Worm (Caenorhabditis elegans) whole organism, young adult: ENCODE data around the gene F07F6.7.
A peak's percentile ranks its signal among the peaks of the same experiment; 100 is the strongest.

Experiments
- B0261.1 ChIP-seq: sonication (generic microtip); optimal IDR thresholded peaks from 2 replicates; lab custom pipeline; 2016; ENCODE audit warnings: mild to moderate bottlenecking, missing genetic modification characterization, moderate library complexity, missing compliant biosample characterization
- B0336.3 ChIP-seq: fragments of 200-800 bp; sonication (Bioruptor generic); IDR thresholded peaks from 2 replicates; pipeline ENCODE4 v1.3.6; 2022; ENCODE audit warnings: missing genetic modification characterization, missing compliant biosample characterization
- D2030.7 ChIP-seq: fragments of 200-800 bp; sonication (Bioruptor generic); IDR thresholded peaks from 2 replicates; pipeline ENCODE4 v1.3.6; 2022; ENCODE audit warnings: missing genetic modification reagents, missing genetic modification characterization, missing compliant biosample characterization
- F22D6.2 ChIP-seq: sonication (generic microtip); optimal IDR thresholded peaks from 2 replicates; lab custom pipeline; 2016; ENCODE audit warnings: mild to moderate bottlenecking, missing genetic modification characterization, missing compliant biosample characterization
- F33H1.4 ChIP-seq: fragments of 200-800 bp; sonication (Bioruptor generic); IDR thresholded peaks from 2 replicates; pipeline ENCODE4 v1.3.6; 2022; ENCODE audit warnings: missing genetic modification reagents, missing genetic modification characterization, missing compliant biosample characterization
- F37B4.10 ChIP-seq: fragments of 200-800 bp; sonication (Bioruptor generic); IDR thresholded peaks from 2 replicates; pipeline ENCODE4 v1.3.6; 2022; ENCODE audit warnings: missing genetic modification characterization, missing compliant biosample characterization
- F49E8.2 ChIP-seq: sonication (generic microtip); optimal IDR thresholded peaks from 3 replicates; lab custom pipeline; 2017; ENCODE audit warnings: missing genetic modification characterization, mild to moderate bottlenecking, missing compliant biosample characterization, antibody characterized with exemption, moderate library complexity; ENCODE audit not compliant: insufficient read depth
- F55B11.4 ChIP-seq: sonication (generic microtip); optimal IDR thresholded peaks from 2 replicates; lab custom pipeline; 2016; ENCODE audit warnings: missing compliant biosample characterization, missing genetic modification characterization, borderline replicate concordance; ENCODE audit not compliant: insufficient read depth
- K12H6.12 ChIP-seq: fragments of 200-800 bp; sonication (Bioruptor generic); optimal IDR thresholded peaks from 2 replicates; lab custom pipeline; 2018; ENCODE audit warnings: mild to moderate bottlenecking, missing genetic modification characterization, missing compliant biosample characterization
- T07F8.4 ChIP-seq: sonication (generic microtip); optimal IDR thresholded peaks from 2 replicates; lab custom pipeline; 2016; ENCODE audit warnings: mild to moderate bottlenecking, missing genetic modification characterization, moderate library complexity, missing compliant biosample characterization
- Y53G8AR.9 ChIP-seq: fragments of 200-800 bp; sonication (Bioruptor generic); conservative IDR thresholded peaks from 2 replicates; pipeline ENCODE4 v1.3.6; 2022; ENCODE audit warnings: missing genetic modification reagents, missing genetic modification characterization, missing compliant biosample characterization
- Y79H2A.3 ChIP-seq: fragments of 200-800 bp; sonication (Bioruptor generic); conservative IDR thresholded peaks from 2 replicates; pipeline ENCODE4 v1.3.6; 2022; ENCODE audit warnings: missing genetic modification reagents, missing genetic modification characterization, missing compliant biosample characterization
- ama-1 ChIP-seq, 3 experiments: fragments of 150-350 bp in 1 of 3; sonication (generic microtip) in 2 of 3; optimal IDR thresholded peaks; 2 replicates each; lab custom pipeline; 2014 to 2018; ENCODE audit warnings: missing biosample characterization in 2 of 3, missing genetic modification characterization in 2 of 3, missing genetic modification reagents in 2 of 3
- atf-7 ChIP-seq: sonication (generic microtip); optimal IDR thresholded peaks from 2 replicates; lab custom pipeline; 2017; ENCODE audit warnings: mild to moderate bottlenecking, missing genetic modification characterization, missing compliant biosample characterization
- attf-3 ChIP-seq: fragments of 200-800 bp; sonication (Bioruptor generic); conservative IDR thresholded peaks from 2 replicates; pipeline ENCODE4 v1.3.6; 2022; ENCODE audit warnings: missing genetic modification reagents, missing genetic modification characterization, missing compliant biosample characterization
- bed-1 ChIP-seq: fragments of 200-800 bp; sonication (Bioruptor generic); IDR thresholded peaks from 2 replicates; pipeline ENCODE4 v1.3.6; 2022; ENCODE audit warnings: missing genetic modification reagents, missing genetic modification characterization, missing compliant biosample characterization
- cebp-1 ChIP-seq, 2 experiments: fragments of 200-800 bp in 1 of 2; sonication (Bioruptor generic) in 1 of 2; sonication (generic microtip) in 1 of 2; IDR thresholded peaks in 1 of 2; optimal IDR thresholded peaks in 1 of 2; 2 replicates each; pipeline versions ENCODE4 v1.3.6 to Lab custom; 2017 to 2022; ENCODE audit warnings: missing compliant biosample characterization in 2 of 2, missing genetic modification characterization in 2 of 2, mild to moderate bottlenecking in 1 of 2, missing genetic modification reagents in 1 of 2, moderate library complexity in 1 of 2
- cebp-2 ChIP-seq: fragments of 200-800 bp; sonication (Bioruptor generic); IDR thresholded peaks from 2 replicates; pipeline ENCODE4 v1.3.6; 2022; ENCODE audit warnings: missing genetic modification characterization, missing compliant biosample characterization
- ceh-40 ChIP-seq: fragments of 200-800 bp; sonication (Bioruptor generic); IDR thresholded peaks from 2 replicates; pipeline ENCODE4 v1.3.6; 2022; ENCODE audit warnings: missing genetic modification characterization, missing compliant biosample characterization
- ceh-58 ChIP-seq: fragments of 200-800 bp; sonication (Bioruptor generic); IDR thresholded peaks from 2 replicates; pipeline ENCODE4 v1.3.6; 2022; ENCODE audit warnings: missing genetic modification characterization, missing compliant biosample characterization
- chd-7 ChIP-seq: sonication (generic microtip); optimal IDR thresholded peaks from 2 replicates; lab custom pipeline; 2016; ENCODE audit warnings: mild to moderate bottlenecking, missing genetic modification characterization, moderate library complexity, missing compliant biosample characterization
- dox-1 ChIP-seq: fragments of 200-800 bp; sonication (Bioruptor generic); IDR thresholded peaks from 2 replicates; pipeline ENCODE4 v1.3.6; 2022; ENCODE audit warnings: missing genetic modification reagents, missing genetic modification characterization, missing compliant biosample characterization
- egl-18 ChIP-seq: fragments of 200-800 bp; sonication (Bioruptor generic); IDR thresholded peaks from 2 replicates; pipeline ENCODE4 v1.3.6; 2022; ENCODE audit warnings: missing genetic modification reagents, missing genetic modification characterization, missing compliant biosample characterization
- egl-44 ChIP-seq: fragments of 200-800 bp; sonication (Bioruptor generic); IDR thresholded peaks from 2 replicates; pipeline ENCODE4 v1.3.6; 2022; ENCODE audit warnings: missing genetic modification reagents, missing genetic modification characterization, missing compliant biosample characterization
- ekl-4 ChIP-seq: fragments of 200-800 bp; sonication (Bioruptor generic); IDR thresholded peaks from 2 replicates; pipeline ENCODE4 v1.3.6; 2022; ENCODE audit warnings: missing genetic modification reagents, missing genetic modification characterization, missing compliant biosample characterization
- ets-4 ChIP-seq: fragments of 200-800 bp; sonication (Bioruptor generic); optimal IDR thresholded peaks from 2 replicates; lab custom pipeline; 2018; ENCODE audit warnings: mild to moderate bottlenecking, missing genetic modification characterization, missing compliant biosample characterization
- fkh-3 ChIP-seq: sonication (generic microtip); optimal IDR thresholded peaks from 2 replicates; lab custom pipeline; 2016; ENCODE audit warnings: mild to moderate bottlenecking, missing genetic modification characterization, missing compliant biosample characterization
- hmg-1.2 ChIP-seq: fragments of 200-800 bp; sonication (Bioruptor generic); IDR thresholded peaks from 2 replicates; pipeline ENCODE4 v1.3.6; 2022; ENCODE audit warnings: missing genetic modification reagents, missing genetic modification characterization, missing compliant biosample characterization
- let-607 ChIP-seq, 2 experiments: fragments of 200-800 bp in 1 of 2; sonication (Bioruptor generic) in 1 of 2; sonication (generic microtip) in 1 of 2; optimal IDR thresholded peaks; 2 replicates each; lab custom pipeline; 2016 to 2018; ENCODE audit warnings: mild to moderate bottlenecking in 2 of 2, missing compliant biosample characterization in 2 of 2, missing genetic modification characterization in 2 of 2, moderate library complexity in 2 of 2, missing genotype in 1 of 2
- lin-35 ChIP-seq, 3 experiments: fragments of 150-350 bp in 2 of 3; sonication (generic microtip) in 1 of 3; optimal IDR thresholded peaks; 2 replicates each; lab custom pipeline; 2014 to 2018; ENCODE audit warnings: missing biosample characterization in 3 of 3, missing genetic modification characterization in 3 of 3, missing genetic modification reagents in 3 of 3
- madf-8 ChIP-seq: fragments of 200-800 bp; sonication (Bioruptor generic); conservative IDR thresholded peaks from 2 replicates; pipeline ENCODE4 v1.3.6; 2022; ENCODE audit warnings: missing genetic modification reagents, missing genetic modification characterization, missing compliant biosample characterization
- mcd-1 ChIP-seq: fragments of 200-800 bp; sonication (Bioruptor generic); IDR thresholded peaks from 2 replicates; pipeline ENCODE4 v1.3.6; 2022; ENCODE audit warnings: missing genetic modification reagents, missing genetic modification characterization, missing compliant biosample characterization
- mxl-1 ChIP-seq: sonication (generic microtip); optimal IDR thresholded peaks from 2 replicates; lab custom pipeline; 2016; ENCODE audit warnings: missing genetic modification characterization, missing compliant biosample characterization
- nhr-179 ChIP-seq: sonication (generic microtip); optimal IDR thresholded peaks from 2 replicates; lab custom pipeline; 2016; ENCODE audit warnings: mild to moderate bottlenecking, missing genetic modification characterization, missing compliant biosample characterization
- nhr-90 ChIP-seq: sonication (generic microtip); optimal IDR thresholded peaks from 2 replicates; lab custom pipeline; 2016; ENCODE audit warnings: missing genotype, mild to moderate bottlenecking, missing genetic modification characterization, missing compliant biosample characterization
- pha-4 ChIP-seq: fragments of 150-350 bp; sonication (generic microtip); optimal IDR thresholded peaks from 2 replicates; lab custom pipeline; 2014; ENCODE audit warnings: missing biosample characterization, missing genetic modification reagents, missing genetic modification characterization
- rec-8 ChIP-seq, 2 experiments: sonication (generic microtip); optimal IDR thresholded peaks; 2 replicates each; lab custom pipeline; 2016; ENCODE audit warnings: mild to moderate bottlenecking in 2 of 2, missing genetic modification characterization in 2 of 2, missing genetic modification reagents in 2 of 2, missing genotype in 2 of 2, missing biosample characterization in 1 of 2, missing compliant biosample characterization in 1 of 2, moderate library complexity in 1 of 2
- sdz-38 ChIP-seq: sonication (generic microtip); optimal IDR thresholded peaks from 2 replicates; lab custom pipeline; 2016; ENCODE audit warnings: missing genotype, missing genetic modification characterization, missing compliant biosample characterization
- sea-2 ChIP-seq: fragments of 200-800 bp; sonication (Bioruptor generic); IDR thresholded peaks from 2 replicates; pipeline ENCODE4 v1.3.6; 2022; ENCODE audit warnings: missing genetic modification characterization, missing compliant biosample characterization
- somi-1 ChIP-seq: fragments of 200-800 bp; sonication (Bioruptor generic); optimal IDR thresholded peaks from 2 replicates; lab custom pipeline; 2018; ENCODE audit warnings: mild to moderate bottlenecking, missing genetic modification characterization, missing compliant biosample characterization
- sptf-2 ChIP-seq: fragments of 200-800 bp; sonication (Bioruptor generic); optimal IDR thresholded peaks from 2 replicates; lab custom pipeline; 2018; ENCODE audit warnings: mild to moderate bottlenecking, missing genetic modification characterization, missing compliant biosample characterization
- unc-62 ChIP-seq: fragments of 150-350 bp; optimal IDR thresholded peaks from 2 replicates; lab custom pipeline; 2014; ENCODE audit warnings: missing biosample characterization, missing genetic modification reagents, missing genetic modification characterization
- xnd-1 ChIP-seq: sonication (generic microtip); optimal IDR thresholded peaks from 2 replicates; lab custom pipeline; 2016; ENCODE audit warnings: missing genotype, missing genetic modification reagents, missing genetic modification characterization, missing compliant biosample characterization
- zim-3 ChIP-seq: sonication (generic microtip); optimal IDR thresholded peaks from 2 replicates; lab custom pipeline; 2017; ENCODE audit warnings: mild to moderate bottlenecking, missing genetic modification characterization, moderate library complexity, missing compliant biosample characterization
- ztf-25 ChIP-seq: fragments of 200-800 bp; sonication (Bioruptor generic); IDR thresholded peaks from 2 replicates; pipeline ENCODE4 v1.3.6; 2022; ENCODE audit warnings: missing genetic modification reagents, missing genetic modification characterization, missing compliant biosample characterization
- ztf-3 ChIP-seq: fragments of 200-800 bp; sonication (Bioruptor generic); optimal IDR thresholded peaks from 2 replicates; lab custom pipeline; 2018; ENCODE audit warnings: mild to moderate bottlenecking, missing genetic modification characterization, missing compliant biosample characterization
- ztf-6 ChIP-seq: fragments of 200-800 bp; sonication (Bioruptor generic); IDR thresholded peaks from 2 replicates; pipeline ENCODE4 v1.3.6; 2022; ENCODE audit warnings: missing genetic modification reagents, missing genetic modification characterization, missing compliant biosample characterization

F07F6.7 gene

DNA sequence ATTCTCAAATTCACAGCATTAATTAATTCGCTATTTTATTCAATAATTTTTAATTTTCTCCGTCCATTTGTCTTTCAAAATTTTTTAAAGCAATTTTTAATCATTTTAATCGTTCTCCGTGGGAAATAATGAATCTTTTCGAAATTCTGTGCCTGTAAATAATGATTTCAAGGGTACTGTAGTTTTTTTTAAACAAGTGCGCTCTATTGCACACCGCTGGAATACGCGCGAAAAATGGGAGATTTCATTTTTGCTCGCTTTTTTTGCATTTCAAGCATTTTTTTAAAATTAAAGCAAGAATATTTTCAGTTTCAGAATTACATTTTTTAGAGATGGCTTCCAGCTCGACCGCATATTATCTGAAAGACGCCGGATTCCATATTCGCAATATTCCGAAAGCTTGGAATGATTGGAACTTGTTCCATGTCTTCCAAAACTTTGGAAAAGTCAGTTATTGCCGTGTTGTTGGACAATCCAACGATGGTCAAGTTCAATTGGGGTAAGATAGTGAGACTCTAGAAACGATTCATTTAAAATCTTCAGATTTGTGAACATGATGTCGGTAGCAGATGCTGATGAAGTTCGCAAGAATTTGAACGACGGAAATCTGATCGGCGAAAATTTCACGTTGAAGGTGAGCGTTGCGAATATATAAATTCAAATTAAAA is 2.6 kb downstream of the F07F6.7 start, which contains the start of gene tofu-6:
Gene tofu-6, plus strand, starts transcription at position 302 of the 668 bp plus-strand sequence.
- no peak for TF ChIP-seq F22D6.2
- no peak for TF ChIP-seq fkh-3
- no peak for TF ChIP-seq zim-3 (tag; lab: Kevin White, UChicago)
- no peak for TF ChIP-seq F55B11.4 (tag; lab: Kevin White, UChicago)
- TF ChIP-seq dox-1, result peak; percentile 63
- TF ChIP-seq F49E8.2 (tag; lab: Kevin White, UChicago), result peak; percentile 43
- TF ChIP-seq atf-7 (tag; lab: Kevin White, UChicago), result no peak
- TF ChIP-seq K12H6.12 (tag; lab: Kevin White, UChicago), result no peak
- TF ChIP-seq xnd-1 (tag; lab: Kevin White, UChicago), result peak; percentile 94
- 0 out of 2 replicates have a peak, but pooled peaks have one; percentile 25 for TF ChIP-seq B0336.3 (GFP tag; lab: Robert Waterston, UW)
- no peak for TF ChIP-seq cebp-1 (GFP tag; IDR thresholded peaks at IDR 0.05; lab: Robert Waterston, UW)
- TF ChIP-seq cebp-1 (tag; optimal IDR thresholded peaks at IDR 0.05; lab: Kevin White, UChicago), result no peak
- no peak for TF ChIP-seq sea-2 (GFP tag; lab: Robert Waterston, UW)
- no peak for TF ChIP-seq let-607 (tag; optimal IDR thresholded peaks at IDR 0.05; lab: Kevin White, UChicago)
- no peak for TF ChIP-seq mxl-1 (tag; lab: Kevin White, UChicago)
- TF ChIP-seq F37B4.10, result no peak
- 0 out of 2 replicates have a peak, but pooled peaks have one; percentile 32 for TF ChIP-seq hmg-1.2 (GFP tag; lab: Robert Waterston, UW)
- TF ChIP-seq pha-4 (tag; lab: Kevin White, UChicago), result no peak
- TF ChIP-seq bed-1 (GFP tag; lab: Robert Waterston, UW), result no peak
- TF ChIP-seq ekl-4 (GFP tag; lab: Robert Waterston, UW), result no peak
- no peak for TF ChIP-seq cebp-2 (GFP tag; lab: Robert Waterston, UW)
- no peak for TF ChIP-seq chd-7 (tag; lab: Kevin White, UChicago)
- 0 out of 2 replicates have a peak, but pooled peaks have one; percentile 15 for TF ChIP-seq attf-3 (GFP tag; lab: Robert Waterston, UW)
- TF ChIP-seq ztf-3, result no peak
- TF ChIP-seq Y79H2A.3 (GFP tag; lab: Robert Waterston, UW), result no peak
- no peak for TF ChIP-seq unc-62
- TF ChIP-seq mcd-1 (GFP tag; lab: Robert Waterston, UW), result peak; percentile 87
- TF ChIP-seq egl-18, result no peak
- TF ChIP-seq D2030.7, result peak; percentile 87
- peak; percentile 78 for TF ChIP-seq F33H1.4 (GFP tag; lab: Robert Waterston, UW)
- TF ChIP-seq ztf-6 (GFP tag; lab: Robert Waterston, UW), result no peak
- TF ChIP-seq ets-4 (GFP tag; lab: Kevin White, UChicago), result no peak
- TF ChIP-seq ceh-58 (GFP tag; lab: Robert Waterston, UW), result no peak
- no peak for TF ChIP-seq sptf-2 (GFP tag; lab: Kevin White, UChicago)
- no peak for TF ChIP-seq T07F8.4
- TF ChIP-seq ama-1 (optimal IDR thresholded peaks at IDR 0.05; lab: Kevin White, UChicago), result no peak
- no peak for TF ChIP-seq ama-1 (GFP tag; optimal IDR thresholded peaks at IDR 0.05; lab: Kevin White, UChicago)
- TF ChIP-seq sdz-38, result no peak
- TF ChIP-seq lin-35 (GFP tag; optimal IDR thresholded peaks at IDR 0.05; lab: Kevin White, UChicago), result peak in 1 of 3 experiments; percentile 73
- no peak for TF ChIP-seq Y53G8AR.9
- TF ChIP-seq somi-1 (GFP tag; lab: Kevin White, UChicago), result no peak
- TF ChIP-seq egl-44 (GFP tag; lab: Robert Waterston, UW), result no peak
- TF ChIP-seq madf-8 (GFP tag; lab: Robert Waterston, UW), result peak; percentile 99
- TF ChIP-seq ceh-40 (GFP tag; lab: Robert Waterston, UW), result no peak
- TF ChIP-seq nhr-90 (tag; lab: Kevin White, UChicago), result no peak
- no peak for TF ChIP-seq B0261.1 (tag; lab: Kevin White, UChicago)
- TF ChIP-seq nhr-179, result no peak
- TF ChIP-seq rec-8 (tag; optimal IDR thresholded peaks at IDR 0.05; lab: Kevin White, UChicago), result no peak
- TF ChIP-seq ztf-25 (GFP tag; lab: Robert Waterston, UW), result no peak
